Fruit fly (Drosophila melanogaster): ENCODE data around the gene CG43367.

dm6 chr3L:4263502-4263901 is 69.7 kb downstream of the CG43367 start, which contains the start of gene CG1273:
- TF ChIP-seq CG1620 (GFP tag; optimal IDR thresholded peaks at IDR 0.05) (no peak), CG11617 (GFP tag; optimal IDR thresholded peaks at IDR 0.05) (no peak), kay (GFP tag; ENCODE audit: borderline replicate concordance) (no peak), CG33017 (tag; optimal IDR thresholded peaks at IDR 0.05) (no peak), CG14711 (tag; optimal IDR thresholded peaks at IDR 0.05) (no peak), Clk (GFP tag; optimal IDR thresholded peaks at IDR 0.05) (no peak), toe (GFP tag; optimal IDR thresholded peaks at IDR 0.05) (no peak), CG7101 (tag; optimal IDR thresholded peaks at IDR 0.05) (no peak), ovo (GFP tag; optimal IDR thresholded peaks at IDR 0.05) (no peak)
